Worm (Caenorhabditis elegans) whole organism, L1 larva: ENCODE data around the gene rnp-3.
"Not testable (repeated sequence)": the region's sequence is repeated elsewhere in the genome, so short reads cannot be mapped to it uniquely, and the experiment has no call there.

Experiments used
- C04F5.9 ChIP-seq: sonication (generic microtip); optimal IDR thresholded peaks from 2 replicates; lab custom pipeline; 2016; ENCODE audit warnings: missing genetic modification characterization, missing compliant biosample characterization
- C16A3.4 ChIP-seq: fragments of 150-350 bp; optimal IDR thresholded peaks from 2 replicates; lab custom pipeline; 2014; ENCODE audit warnings: missing biosample characterization, missing genetic modification characterization
- C34B4.2 ChIP-seq: sonication (generic microtip); optimal IDR thresholded peaks from 2 replicates; lab custom pipeline; 2017; ENCODE audit warnings: mild to moderate bottlenecking, missing genetic modification characterization, missing compliant biosample characterization
- Y116A8C.19 ChIP-seq: sonication (generic microtip); optimal IDR thresholded peaks from 2 replicates; lab custom pipeline; 2016; ENCODE audit warnings: missing compliant biosample characterization, missing genetic modification characterization, borderline replicate concordance
- aly-2 ChIP-seq: fragments of 150-350 bp; optimal IDR thresholded peaks from 2 replicates; lab custom pipeline; 2014; ENCODE audit warnings: missing biosample characterization, missing genetic modification characterization
- ama-1 ChIP-seq: fragments of 150-350 bp; optimal IDR thresholded peaks from 2 replicates; lab custom pipeline; 2014
- blmp-1 ChIP-seq: fragments of 150-350 bp; optimal IDR thresholded peaks from 2 replicates; lab custom pipeline; 2014; ENCODE audit warnings: missing biosample characterization, missing genetic modification characterization
- ceh-63 ChIP-seq: fragments of 200-800 bp; sonication (Bioruptor generic); optimal IDR thresholded peaks from 2 replicates; lab custom pipeline; 2018; ENCODE audit warnings: mild to moderate bottlenecking, missing genetic modification characterization, missing compliant biosample characterization
- ceh-8 ChIP-seq: fragments of 200-800 bp; sonication (Bioruptor generic); optimal IDR thresholded peaks from 2 replicates; lab custom pipeline; 2018; ENCODE audit warnings: mild to moderate bottlenecking, missing genetic modification characterization, moderate library complexity, missing compliant biosample characterization
- ceh-88 ChIP-seq: fragments of 200-800 bp; sonication (Bioruptor generic); IDR thresholded peaks from 2 replicates; pipeline ENCODE4 v1.3.6; 2022; ENCODE audit warnings: missing genetic modification characterization, missing compliant biosample characterization
- dpl-1 ChIP-seq, 3 experiments: fragments of 150-350 bp in 2 of 3; sonication (generic microtip) in 1 of 3; optimal IDR thresholded peaks; 2 replicates each; lab custom pipeline; 2014 to 2017; ENCODE audit warnings: missing biosample characterization in 3 of 3, missing genetic modification characterization in 3 of 3, missing genetic modification reagents in 3 of 3
- dsc-1 ChIP-seq: sonication (generic microtip); optimal IDR thresholded peaks from 2 replicates; lab custom pipeline; 2016; ENCODE audit warnings: mild to moderate bottlenecking, missing genetic modification characterization, missing compliant biosample characterization
- ets-5 ChIP-seq: fragments of 200-800 bp; sonication (Bioruptor generic); IDR thresholded peaks from 2 replicates; pipeline ENCODE4 v1.3.6; 2022; ENCODE audit warnings: missing genetic modification characterization, missing compliant biosample characterization
- hlh-17 ChIP-seq: fragments of 200-800 bp; sonication (Bioruptor generic); optimal IDR thresholded peaks from 2 replicates; lab custom pipeline; 2018; ENCODE audit warnings: missing genetic modification characterization, mild to moderate bottlenecking, missing compliant biosample characterization, moderate library complexity, borderline replicate concordance
- hlh-4 ChIP-seq: sonication (generic microtip); optimal IDR thresholded peaks from 2 replicates; lab custom pipeline; 2016; ENCODE audit warnings: mild to moderate bottlenecking, missing genetic modification characterization, missing compliant biosample characterization
- hpl-2 ChIP-seq: fragments of 150-350 bp; optimal IDR thresholded peaks from 2 replicates; lab custom pipeline; 2014; ENCODE audit warnings: missing biosample characterization, missing genetic modification reagents, missing genetic modification characterization
- irx-1 ChIP-seq: sonication (generic microtip); optimal IDR thresholded peaks from 2 replicates; lab custom pipeline; 2016; ENCODE audit warnings: missing genetic modification characterization, missing compliant biosample characterization
- lin-13 ChIP-seq: fragments of 150-350 bp; optimal IDR thresholded peaks from 2 replicates; lab custom pipeline; 2014; ENCODE audit warnings: missing biosample characterization, missing genetic modification reagents, missing genetic modification characterization
- lin-14 ChIP-seq: fragments of 200-800 bp; sonication (Bioruptor generic); optimal IDR thresholded peaks from 2 replicates; lab custom pipeline; 2018; ENCODE audit warnings: mild to moderate bottlenecking, missing genetic modification characterization, moderate library complexity, missing compliant biosample characterization
- lin-15B ChIP-seq: fragments of 150-350 bp; sonication (generic microtip); optimal IDR thresholded peaks from 3 replicates; lab custom pipeline; 2014; ENCODE audit warnings: missing biosample characterization, missing genetic modification characterization
- lin-35 ChIP-seq, 2 experiments: fragments of 150-350 bp; optimal IDR thresholded peaks; 2 replicates each; lab custom pipeline; 2014; ENCODE audit warnings: missing biosample characterization in 2 of 2, missing genetic modification characterization in 2 of 2, missing genetic modification reagents in 2 of 2
- lsy-2 ChIP-seq, 2 experiments: fragments of 150-350 bp; optimal IDR thresholded peaks; 2 replicates each; lab custom pipeline; 2014; ENCODE audit warnings: missing biosample characterization in 2 of 2, missing genetic modification characterization in 2 of 2
- mef-2 ChIP-seq: fragments of 150-350 bp; optimal IDR thresholded peaks from 2 replicates; lab custom pipeline; 2014; ENCODE audit warnings: missing biosample characterization, missing genetic modification characterization
- nhr-28 ChIP-seq: fragments of 150-350 bp; optimal IDR thresholded peaks from 2 replicates; lab custom pipeline; 2014; ENCODE audit warnings: missing biosample characterization, missing genetic modification characterization
- nhr-47 ChIP-seq: sonication (generic microtip); optimal IDR thresholded peaks from 2 replicates; lab custom pipeline; 2016; ENCODE audit warnings: mild to moderate bottlenecking, missing genetic modification characterization, moderate library complexity, missing compliant biosample characterization
- nhr-71 ChIP-seq: sonication (generic microtip); optimal IDR thresholded peaks from 2 replicates; lab custom pipeline; 2016; ENCODE audit warnings: mild to moderate bottlenecking, missing genetic modification characterization, moderate library complexity, missing compliant biosample characterization
- nhr-76 ChIP-seq: sonication (generic microtip); optimal IDR thresholded peaks from 2 replicates; lab custom pipeline; 2017; ENCODE audit warnings: missing biosample characterization, missing genetic modification characterization
- nhr-90 ChIP-seq: sonication (generic microtip); optimal IDR thresholded peaks from 2 replicates; lab custom pipeline; 2016; ENCODE audit warnings: mild to moderate bottlenecking, missing genetic modification characterization, missing compliant biosample characterization; ENCODE audit not compliant: poor library complexity
- pax-3 ChIP-seq: fragments of 200-800 bp; sonication (Bioruptor generic); optimal IDR thresholded peaks from 2 replicates; lab custom pipeline; 2018; ENCODE audit warnings: mild to moderate bottlenecking, missing genetic modification characterization, moderate library complexity, missing compliant biosample characterization
- pqm-1 ChIP-seq: sonication (generic microtip); optimal IDR thresholded peaks from 3 replicates; lab custom pipeline; 2017; ENCODE audit warnings: missing biosample characterization, missing genetic modification characterization
- rnt-1 ChIP-seq: sonication (generic microtip); optimal IDR thresholded peaks from 2 replicates; lab custom pipeline; 2016; ENCODE audit warnings: mild to moderate bottlenecking, missing genetic modification characterization, moderate library complexity, missing compliant biosample characterization
- tbx-2 ChIP-seq: sonication (generic microtip); optimal IDR thresholded peaks from 2 replicates; lab custom pipeline; 2016; ENCODE audit warnings: missing genetic modification characterization, missing compliant biosample characterization
- tlp-1 ChIP-seq: fragments of 150-350 bp; optimal IDR thresholded peaks from 2 replicates; lab custom pipeline; 2014; ENCODE audit warnings: missing biosample characterization, missing genetic modification characterization
- unc-62 ChIP-seq: fragments of 150-350 bp; optimal IDR thresholded peaks from 2 replicates; lab custom pipeline; 2014; ENCODE audit warnings: missing biosample characterization, missing genetic modification reagents, missing genetic modification characterization
- vab-15 ChIP-seq: sonication (generic microtip); optimal IDR thresholded peaks from 2 replicates; lab custom pipeline; 2017; ENCODE audit warnings: missing genotype, mild to moderate bottlenecking, missing genetic modification characterization, missing compliant biosample characterization
- xbp-1 ChIP-seq: sonication (generic microtip); optimal IDR thresholded peaks from 2 replicates; lab custom pipeline; 2016; ENCODE audit warnings: missing genetic modification characterization, missing compliant biosample characterization
- ztf-11 ChIP-seq, 2 experiments: sonication (generic microtip); optimal IDR thresholded peaks; 2 replicates each; lab custom pipeline; 2016 to 2017; ENCODE audit warnings: missing genetic modification characterization in 2 of 2, missing biosample characterization in 1 of 2, missing compliant biosample characterization in 1 of 2

The rnp-3 gene

DNA sequence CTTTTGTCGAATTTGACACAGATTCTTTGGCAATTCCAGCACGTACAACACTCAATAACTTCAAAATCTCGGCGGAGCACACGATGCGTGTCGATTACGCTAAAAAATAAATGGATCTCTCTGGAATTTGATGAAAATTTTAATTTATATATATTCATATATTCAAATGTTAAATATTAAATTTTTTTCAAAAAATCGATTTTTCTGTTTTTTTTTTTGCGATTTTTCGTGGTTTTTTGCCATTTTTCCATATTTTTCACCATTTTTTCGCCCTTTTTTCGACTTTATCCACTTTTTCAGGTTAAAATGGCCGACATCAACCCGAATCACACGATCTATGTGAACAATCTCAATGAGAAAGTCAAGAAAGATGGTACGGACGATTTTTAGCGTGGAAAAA, at the start of gene rnp-3:
Gene rnp-3, plus strand, starts transcription at position 301 of the 400 bp plus-strand sequence.
- no peak for TF ChIP-seq nhr-90 (tag; lab: Kevin White, UChicago)
- TF ChIP-seq lsy-2 (tag; optimal IDR thresholded peaks at IDR 0.05; lab: Kevin White, UChicago) = no peak
- TF ChIP-seq tlp-1 = no peak
- TF ChIP-seq dsc-1 (tag; lab: Kevin White, UChicago) = no peak
- TF ChIP-seq blmp-1 = no peak
- no peak for TF ChIP-seq unc-62 (GFP tag; lab: Kevin White, UChicago)
- no peak for TF ChIP-seq xbp-1 (tag; lab: Kevin White, UChicago)
- TF ChIP-seq nhr-28 (tag; lab: Kevin White, UChicago) = no peak
- no peak for TF ChIP-seq nhr-71 (tag; lab: Kevin White, UChicago)
- TF ChIP-seq lin-15B = no peak
- no peak for TF ChIP-seq ztf-11 (tag; optimal IDR thresholded peaks at IDR 0.05; lab: Kevin White, UChicago)
- TF ChIP-seq pqm-1 (tag; lab: Kevin White, UChicago) = no peak
- TF ChIP-seq ama-1 (lab: Kevin White, UChicago) = no peak

DNA sequence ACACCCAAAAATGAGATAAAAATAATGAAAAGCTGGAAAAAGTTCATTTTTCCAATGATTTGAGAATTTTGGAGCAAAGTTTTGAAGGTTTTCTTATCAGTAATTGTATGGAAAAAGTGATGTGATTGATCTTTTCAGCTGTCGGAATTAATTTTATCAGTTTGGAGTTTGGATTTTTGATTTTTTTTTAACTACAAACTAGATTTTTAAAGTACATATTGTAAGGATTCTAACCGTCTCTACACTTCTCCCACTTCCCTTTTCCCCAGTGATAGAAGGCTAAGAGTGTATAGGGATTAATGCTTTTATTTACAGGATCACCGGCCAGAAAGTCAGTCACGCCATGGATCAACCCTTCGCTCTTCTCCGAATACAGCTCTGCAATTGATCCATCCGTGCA, 48.2 kb upstream of the rnp-3 start, which contains the start of gene F49F1.7:
Gene F49F1.7, minus strand, starts transcription at position 101 of the 400 bp plus-strand sequence.
- not testable (repeated sequence) for TF ChIP-seq nhr-28 (tag; lab: Kevin White, UChicago); C16A3.4; lin-35 (GFP tag; optimal IDR thresholded peaks at IDR 0.05; lab: Kevin White, UChicago)

ce11 chrIV:4135744-4136143, 38.1 kb upstream of the rnp-3 start, which contains the start of gene F49F1.17:
Gene F49F1.17, minus strand, starts transcription at chrIV:4135844.
- TF ChIP-seq blmp-1 = no peak
- TF ChIP-seq C16A3.4 = no peak
- TF ChIP-seq nhr-90 (tag; lab: Kevin White, UChicago) = no peak
- no peak for TF ChIP-seq lin-14
- TF ChIP-seq dsc-1 (tag; lab: Kevin White, UChicago) = no peak
- no peak for TF ChIP-seq nhr-47 (tag; lab: Kevin White, UChicago)
- no peak for TF ChIP-seq nhr-76 (tag; lab: Kevin White, UChicago)

ce11 chrIV:4137472-4137871, 36.4 kb upstream of the rnp-3 start, which contains the start of gene F49F1.9:
Gene F49F1.9, minus strand, starts transcription at chrIV:4137572.
- TF ChIP-seq ceh-63 (GFP tag; lab: Kevin White, UChicago) (no peak), C34B4.2 (tag; lab: Kevin White, UChicago) (no peak), tbx-2 (no peak), pax-3 (tag; lab: Kevin White, UChicago) (no peak), hlh-4 (tag; lab: Kevin White, UChicago) (no peak), ama-1 (lab: Kevin White, UChicago) (no peak), blmp-1 (no peak), nhr-90 (tag; lab: Kevin White, UChicago) (no peak), irx-1 (tag; lab: Kevin White, UChicago) (no peak), ceh-8 (no peak), mef-2 (no peak), dpl-1 (GFP tag; optimal IDR thresholded peaks at IDR 0.05; lab: Kevin White, UChicago) (no peak), aly-2 (no peak), ets-5 (no peak), C04F5.9 (no peak), nhr-76 (tag; lab: Kevin White, UChicago) (no peak), dsc-1 (tag; lab: Kevin White, UChicago) (no peak), rnt-1 (tag; lab: Kevin White, UChicago) (no peak), vab-15 (no peak), hlh-17 (GFP tag; lab: Kevin White, UChicago) (no peak)

DNA sequence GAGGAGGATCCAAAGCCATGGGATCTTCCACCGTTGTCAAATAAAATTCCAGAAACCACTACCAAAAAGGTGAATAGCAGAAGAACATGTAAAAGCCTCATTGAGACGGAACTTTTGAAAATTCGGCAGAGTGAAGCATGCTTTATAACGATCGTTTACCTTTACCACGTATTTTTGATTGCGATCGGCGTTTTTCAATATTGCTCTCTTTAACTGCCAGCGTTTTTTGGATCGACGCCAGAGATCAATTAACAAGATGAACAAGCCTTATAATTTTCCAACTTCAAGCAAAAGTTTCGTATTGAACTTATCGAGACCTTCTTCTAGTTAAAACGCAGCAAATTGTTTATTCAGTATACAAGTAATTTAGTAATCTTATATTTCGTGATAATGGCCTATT, 34.9 kb upstream of the rnp-3 start, which contains the start of gene F49F1.10:
Gene F49F1.10, minus strand, starts transcription at position 101 of the 400 bp plus-strand sequence.
- TF ChIP-seq hpl-2 (GFP tag; lab: Kevin White, UChicago) (no peak), Y116A8C.19 (tag; lab: Kevin White, UChicago) (no peak), lin-13 (GFP tag; lab: Kevin White, UChicago) (no peak), nhr-90 (tag; lab: Kevin White, UChicago) (no peak), vab-15 (no peak), ceh-88 (GFP tag; lab: Robert Waterston, UW) (no peak)
